Fruit fly (Drosophila melanogaster) ovary, adult (tissue): Measurements from ENCODE around the gene mthl9.

Experiments used
- CG17801 ChIP-seq: fragments of 200-800 bp; optimal IDR thresholded peaks from 2 replicates; lab custom pipeline; 2019; ENCODE audit warnings: missing biosample characterization, mild to moderate bottlenecking, missing genetic modification characterization, moderate library complexity; ENCODE audit not compliant: partially characterized antibody

Gene mthl9

DNA sequence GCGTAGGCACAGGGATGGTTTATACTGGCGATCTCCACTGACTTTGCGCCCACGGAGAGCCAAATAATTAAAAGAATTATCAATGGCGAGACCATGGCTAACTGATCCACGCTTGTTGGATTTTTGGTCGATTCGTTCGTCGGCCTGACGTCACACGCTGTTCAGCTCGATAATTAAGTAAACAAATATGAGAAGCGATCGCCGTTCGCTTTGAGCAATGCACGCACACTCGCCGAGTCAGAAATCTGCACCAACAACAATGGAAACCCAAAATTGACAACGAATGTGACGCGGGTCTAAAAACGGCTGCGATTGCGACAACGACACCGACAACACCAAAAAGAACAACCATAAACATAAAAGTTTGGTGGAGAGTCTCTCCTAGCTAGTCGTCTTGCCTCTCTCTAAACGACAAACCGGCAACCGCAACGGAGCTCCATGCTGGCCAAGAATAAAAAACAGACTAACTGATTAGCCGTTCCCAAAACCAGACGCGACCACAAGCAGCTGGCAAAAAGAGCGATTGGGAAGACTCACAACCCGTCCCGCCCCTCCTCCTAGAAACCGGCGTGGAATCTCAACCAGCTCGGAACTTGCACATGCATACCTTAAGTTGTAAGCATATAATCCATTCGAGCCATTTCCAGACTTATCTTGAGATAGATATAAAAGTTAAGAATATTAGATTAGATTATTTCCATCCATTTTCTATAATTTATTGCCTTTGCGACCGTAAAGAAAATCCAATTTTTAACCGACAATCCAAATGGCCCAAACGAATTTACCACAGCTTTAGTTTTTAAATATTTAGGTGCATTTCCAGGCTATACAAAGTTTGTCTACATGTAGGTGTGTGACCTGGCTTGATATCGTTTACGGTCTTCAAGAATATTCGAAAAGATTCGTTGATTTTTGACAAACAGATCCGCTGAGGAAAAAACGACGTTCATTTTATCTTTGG is at the start of gene mthl9:
Gene mthl9, minus strand, starts transcription at position 468 of the 961 bp plus-strand sequence.
- no peak for TF ChIP-seq CG17801

dm6 chr3L:380886-381546 is 48.9 kb upstream of the mthl9 start:
- TF ChIP-seq CG17801 = peak; percentile 66

dm6 chr3L:378906-379305 is 46.8 kb upstream of the mthl9 start:
- no peak for TF ChIP-seq CG17801

DNA sequence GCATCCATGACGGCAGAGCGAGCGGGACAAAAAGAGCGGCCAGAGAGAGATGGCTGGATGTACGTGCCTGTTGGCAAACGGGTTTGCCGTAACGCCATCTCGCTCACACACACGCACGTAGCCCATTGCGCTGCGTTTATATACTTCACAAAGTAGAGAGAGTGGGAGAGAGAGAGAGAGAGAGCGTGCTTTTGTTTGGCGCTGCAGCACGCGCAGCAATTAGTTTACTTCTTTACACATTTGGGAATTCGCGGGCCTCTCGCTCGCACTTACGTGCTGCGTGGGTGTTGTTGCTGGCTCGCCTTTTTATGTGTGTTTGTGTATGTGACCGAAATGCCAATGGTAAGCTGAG is 45.9 kb upstream of the mthl9 start:
- no peak for TF ChIP-seq CG17801

- TF ChIP-seq CG17801 = no peak
Measured at dm6 chr3L:377222-378071, 45.3 kb upstream of the mthl9 start.

DNA sequence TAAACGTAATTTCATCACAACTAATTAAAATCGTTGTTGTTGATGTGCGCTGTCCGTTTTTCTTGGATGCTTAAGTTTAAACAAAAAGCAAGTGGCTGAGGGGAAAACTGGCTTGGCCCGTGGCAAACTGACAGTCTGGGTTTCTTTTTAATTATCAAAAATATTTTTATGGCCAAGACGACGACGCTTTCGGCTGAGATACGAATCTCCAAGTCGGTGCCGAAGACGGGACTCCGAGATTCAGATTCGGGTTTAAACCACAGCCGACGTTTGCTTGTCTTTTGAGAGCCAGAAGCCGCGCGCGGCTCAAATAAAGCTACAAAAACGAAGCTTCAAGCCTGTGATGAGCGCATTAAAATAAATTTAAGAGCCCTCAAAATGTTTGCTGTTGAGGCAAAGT is 43.6 kb upstream of the mthl9 start:
- no peak for TF ChIP-seq CG17801

DNA sequence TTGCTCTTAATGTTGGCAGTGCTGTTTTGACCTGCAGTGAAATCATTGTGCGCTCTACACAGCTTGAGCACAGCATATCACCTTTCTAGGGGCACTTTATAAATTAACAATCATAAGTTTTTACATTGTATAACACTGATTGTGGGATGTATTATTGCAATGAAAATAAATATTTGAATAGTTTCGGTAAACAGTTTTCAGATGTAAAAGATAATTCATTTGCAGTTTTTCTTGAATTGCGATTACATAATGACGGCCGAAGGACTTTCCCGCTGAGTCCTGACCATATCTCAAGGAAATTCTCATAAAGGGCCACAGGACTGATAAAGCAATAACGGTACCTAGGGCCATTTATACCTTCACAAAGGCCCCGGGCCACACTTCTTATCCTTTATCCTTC is 42.5 kb upstream of the mthl9 start:
- no peak for TF ChIP-seq CG17801

- TF ChIP-seq CG17801 = no peak
Measured at dm6 chr3L:371228-371627, 39.1 kb upstream of the mthl9 start.

DNA sequence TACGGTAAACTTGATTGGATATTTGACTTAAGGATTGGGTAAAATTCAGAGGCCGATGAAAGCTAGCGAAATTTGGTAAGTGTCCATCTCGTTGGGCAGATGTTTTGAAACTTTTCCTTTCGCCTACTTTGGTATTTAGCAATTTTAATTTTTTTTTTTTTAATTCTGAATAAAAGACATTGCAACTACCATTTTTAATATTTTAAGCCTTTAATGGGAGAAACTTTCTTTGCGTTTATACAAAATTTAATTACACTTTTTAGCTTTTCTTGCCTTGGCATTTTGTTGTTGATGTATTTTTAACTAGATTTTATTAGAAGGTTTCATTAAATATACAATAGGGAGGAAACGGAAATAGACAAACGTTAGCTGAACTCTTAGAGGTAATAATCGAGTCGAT is 34.2 kb upstream of the mthl9 start, which contains the start of gene CG13884:
Gene CG13884, minus strand, starts transcription at position 101 of the 400 bp plus-strand sequence.
- no peak for TF ChIP-seq CG17801

- peak; percentile 76 for TF ChIP-seq CG17801
Measured at dm6 chr3L:361201-361600, 29.1 kb upstream of the mthl9 start, which contains the start of the genes Cdc5 and CG1233. TSS of gene Cdc5 (minus strand) at chr3L:361383. TSS of gene CG1233 (plus strand) at chr3L:361472.

DNA sequence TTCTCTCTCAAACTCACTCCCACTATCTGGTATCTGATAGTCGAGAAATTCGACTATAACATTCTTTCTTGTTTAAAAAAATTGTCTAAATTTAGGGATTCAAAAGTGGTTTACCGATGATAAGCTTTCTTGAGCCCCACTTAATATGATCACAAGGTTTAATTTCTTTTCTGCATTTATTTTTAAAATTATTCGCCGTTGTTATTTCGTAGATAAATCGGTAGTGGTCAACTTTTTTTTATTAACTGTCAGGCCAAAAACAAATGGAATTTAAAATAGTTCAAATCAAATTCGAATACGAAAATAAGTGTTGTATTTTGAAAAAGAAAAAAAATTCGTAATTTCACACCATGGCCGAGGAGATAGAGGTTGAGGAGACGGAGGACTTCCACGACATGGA is 25.6 kb upstream of the mthl9 start, which contains the start of gene Roc1b:
Gene Roc1b, plus strand, starts transcription at position 301 of the 400 bp plus-strand sequence.
- TF ChIP-seq CG17801 = no peak

DNA sequence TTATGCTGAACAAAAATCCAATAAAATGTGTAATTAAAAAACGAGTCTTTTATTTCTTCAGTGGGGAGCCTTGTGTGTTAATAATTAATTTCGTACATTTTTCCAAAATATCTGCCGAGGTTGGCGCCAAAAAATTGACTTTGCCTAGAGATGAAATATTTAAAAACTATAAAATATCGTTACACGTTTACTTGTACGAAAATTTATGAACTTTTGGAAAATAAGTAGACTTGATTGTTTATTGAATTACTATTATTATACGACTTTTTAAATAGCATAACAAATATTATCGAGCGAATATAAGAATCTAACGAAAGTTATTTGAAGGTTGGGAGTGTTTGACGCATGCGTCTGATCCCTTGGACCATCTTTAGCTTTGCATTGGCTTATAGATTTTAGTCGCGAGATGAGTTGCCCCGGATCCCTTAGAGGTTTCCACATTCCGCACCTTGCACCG is 23.9 kb upstream of the mthl9 start, which contains the start of gene CG1231:
Gene CG1231, plus strand, starts transcription at position 407 of the 457 bp plus-strand sequence.
- TF ChIP-seq CG17801 = no peak

dm6 chr3L:350651-351228 is 18.6 kb upstream of the mthl9 start:
- peak; percentile 82 for TF ChIP-seq CG17801

DNA sequence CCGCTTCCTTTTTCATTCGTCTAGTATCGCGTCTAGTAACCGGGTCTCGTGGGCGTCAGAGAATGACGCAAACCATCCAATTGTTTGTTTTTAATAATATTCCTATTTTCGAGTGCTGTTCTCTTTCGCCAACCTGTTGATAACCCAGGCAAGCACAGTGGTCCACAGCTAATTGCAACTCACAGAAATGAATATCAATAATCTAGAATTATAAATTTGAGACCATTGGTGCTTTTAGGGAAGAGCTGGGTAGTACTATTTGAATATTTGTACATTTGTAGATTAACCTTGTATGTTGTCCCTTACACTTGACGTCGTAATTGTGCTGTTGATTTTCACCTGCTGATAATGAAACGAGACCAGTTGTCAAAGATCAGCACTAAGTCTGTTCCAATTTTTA is 17.6 kb upstream of the mthl9 start:
- no peak for TF ChIP-seq CG17801

- TF ChIP-seq CG17801 = no peak
Measured at dm6 chr3L:348406-348743, 16.3 kb upstream of the mthl9 start.
